Fruit fly (Drosophila melanogaster) whole organism, embryonic: ENCODE measurements around the gene CG6923.

Source experiments
- Adf1 ChIP-seq: fragments of 200-800 bp; sonication (Bioruptor generic); IDR thresholded peaks from 2 replicates; pipeline ENCODE4 v1.3.6; 2022; ENCODE audit warnings: missing biosample characterization, missing genetic modification characterization
- Asciz ChIP-seq: fragments of 200-800 bp; sonication (Bioruptor generic); optimal IDR thresholded peaks from 2 replicates; lab custom pipeline; 2017; ENCODE audit warnings: missing biosample characterization, mild to moderate bottlenecking, missing genetic modification characterization, missing genetic modification reagents
- BEAF-32 ChIP-seq: fragments of 200-800 bp; sonication (Bioruptor generic); optimal IDR thresholded peaks from 3 replicates; lab custom pipeline; 2017; ENCODE audit warnings: missing biosample characterization, missing genetic modification characterization, mild to moderate bottlenecking, moderate library complexity, missing genetic modification reagents
- Bdp1 ChIP-seq: fragments of 200-800 bp; sonication (Bioruptor generic); optimal IDR thresholded peaks from 3 replicates; lab custom pipeline; 2016; ENCODE audit warnings: missing biosample characterization, missing genetic modification characterization
- CG11696 ChIP-seq: fragments of 200-800 bp; sonication (Bioruptor generic); IDR thresholded peaks from 2 replicates; pipeline ENCODE4 v1.3.6; 2022; ENCODE audit warnings: missing biosample characterization, missing genetic modification characterization
- CG12071 ChIP-seq: fragments of 200-800 bp; sonication (Bioruptor generic); optimal IDR thresholded peaks from 3 replicates; lab custom pipeline; 2018; ENCODE audit warnings: missing biosample characterization, mild to moderate bottlenecking, missing genetic modification characterization
- CG12219 ChIP-seq: fragments of 200-800 bp; sonication (Bioruptor generic); optimal IDR thresholded peaks from 3 replicates; lab custom pipeline; 2018; ENCODE audit warnings: missing biosample characterization, mild to moderate bottlenecking, missing genetic modification characterization
- CG12299 ChIP-seq: fragments of 200-800 bp; sonication (Bioruptor generic); optimal IDR thresholded peaks from 2 replicates; lab custom pipeline; 2018; ENCODE audit warnings: missing biosample characterization, mild to moderate bottlenecking, missing genetic modification characterization
- CG13894 ChIP-seq: fragments of 200-800 bp; sonication (Bioruptor generic); optimal IDR thresholded peaks from 3 replicates; lab custom pipeline; 2018; ENCODE audit warnings: missing biosample characterization, mild to moderate bottlenecking, missing genetic modification characterization, moderate library complexity
- CG14014 ChIP-seq: fragments of 200-800 bp; sonication (Bioruptor generic); IDR thresholded peaks from 2 replicates; pipeline ENCODE4 v1.3.6; 2022; ENCODE audit warnings: missing biosample characterization, missing genetic modification characterization
- CG15514 ChIP-seq: fragments of 200-800 bp; sonication (Bioruptor generic); optimal IDR thresholded peaks from 3 replicates; lab custom pipeline; 2017; ENCODE audit warnings: missing biosample characterization, missing genetic modification characterization, mild to moderate bottlenecking, moderate library complexity, missing genetic modification reagents
- CG17385 ChIP-seq: fragments of 200-800 bp; sonication (Bioruptor generic); optimal IDR thresholded peaks from 3 replicates; lab custom pipeline; 2018; ENCODE audit warnings: missing biosample characterization, mild to moderate bottlenecking, missing genetic modification characterization
- CG2116 ChIP-seq: fragments of 200-800 bp; sonication (Bioruptor generic); optimal IDR thresholded peaks from 3 replicates; lab custom pipeline; 2018; ENCODE audit warnings: missing biosample characterization, mild to moderate bottlenecking, missing genetic modification characterization
- CG2129 ChIP-seq: fragments of 200-800 bp; sonication (Bioruptor generic); IDR thresholded peaks from 2 replicates; pipeline ENCODE4 v1.3.6; 2022; ENCODE audit warnings: missing biosample characterization, missing genetic modification characterization; ENCODE audit not compliant: partially characterized antibody
- CG2712 ChIP-seq: fragments of 200-800 bp; optimal IDR thresholded peaks from 3 replicates; lab custom pipeline; 2019; ENCODE audit warnings: missing biosample characterization, mild to moderate bottlenecking, missing genetic modification characterization, moderate library complexity
- CG3163 ChIP-seq: fragments of 200-800 bp; sonication (Bioruptor generic); optimal IDR thresholded peaks from 3 replicates; lab custom pipeline; 2016; ENCODE audit warnings: missing biosample characterization, missing genetic modification characterization
- CG43689 ChIP-seq: fragments of 200-800 bp; sonication (Bioruptor generic); IDR thresholded peaks from 2 replicates; pipeline ENCODE4 v1.3.6; 2022; ENCODE audit warnings: missing biosample characterization, missing genetic modification characterization
- CG6254 ChIP-seq: fragments of 200-800 bp; sonication (Bioruptor generic); optimal IDR thresholded peaks from 3 replicates; lab custom pipeline; 2017; ENCODE audit warnings: mild to moderate bottlenecking, missing biosample characterization, missing genetic modification reagents, missing genetic modification characterization
- CG7928 ChIP-seq: fragments of 200-800 bp; sonication (Bioruptor generic); optimal IDR thresholded peaks from 2 replicates; lab custom pipeline; 2017; ENCODE audit warnings: missing biosample characterization, mild to moderate bottlenecking, missing genetic modification characterization
- CTCF ChIP-seq: fragments of 200-800 bp; sonication (Bioruptor generic); optimal IDR thresholded peaks from 2 replicates; lab custom pipeline; 2017; ENCODE audit warnings: missing biosample characterization, mild to moderate bottlenecking, missing genetic modification characterization, moderate library complexity
- CrebB ChIP-seq: fragments of 200-800 bp; sonication (Bioruptor generic); optimal IDR thresholded peaks from 3 replicates; lab custom pipeline; 2018; ENCODE audit warnings: missing biosample characterization, mild to moderate bottlenecking, missing genetic modification characterization
- D19A ChIP-seq: fragments of 200-800 bp; optimal IDR thresholded peaks from 3 replicates; lab custom pipeline; 2019; ENCODE audit warnings: missing biosample characterization, mild to moderate bottlenecking, missing genetic modification characterization, moderate library complexity
- Gsc ChIP-seq: fragments of 200-800 bp; sonication (Bioruptor generic); IDR thresholded peaks from 2 replicates; pipeline ENCODE4 v1.3.6; 2022; ENCODE audit warnings: missing biosample characterization, missing genetic modification characterization
- HLH4C ChIP-seq: fragments of 200-800 bp; sonication (Bioruptor generic); IDR thresholded peaks from 3 replicates; pipeline ENCODE4 v1.3.6; 2022; ENCODE audit warnings: missing biosample characterization, missing genetic modification characterization; ENCODE audit not compliant: partially characterized antibody
- Hmx ChIP-seq: fragments of 200-800 bp; sonication (Bioruptor generic); optimal IDR thresholded peaks from 2 replicates; lab custom pipeline; 2016; ENCODE audit warnings: missing biosample characterization, missing genetic modification characterization
- Hr3 ChIP-seq: fragments of 200-800 bp; sonication (Bioruptor generic); optimal IDR thresholded peaks from 3 replicates; lab custom pipeline; 2016; ENCODE audit warnings: missing biosample characterization, missing genetic modification characterization
- NC2β ChIP-seq: fragments of 200-800 bp; sonication (Bioruptor generic); optimal IDR thresholded peaks from 2 replicates; lab custom pipeline; 2016; ENCODE audit warnings: missing biosample characterization, missing genetic modification characterization
- NFAT ChIP-seq: fragments of 200-800 bp; sonication (Bioruptor generic); IDR thresholded peaks from 2 replicates; pipeline ENCODE4 v1.3.6; 2022; ENCODE audit warnings: missing biosample characterization, missing genetic modification characterization
- Neu2 ChIP-seq: fragments of 200-800 bp; sonication (Bioruptor generic); optimal IDR thresholded peaks from 3 replicates; lab custom pipeline; 2016; ENCODE audit warnings: missing biosample characterization, missing genetic modification characterization, borderline replicate concordance
- Poxn ChIP-seq: fragments of 200-800 bp; sonication (Bioruptor generic); IDR thresholded peaks from 2 replicates; pipeline ENCODE4 v1.3.6; 2022; ENCODE audit warnings: missing biosample characterization, missing genetic modification characterization
- Ravus ChIP-seq: fragments of 200-800 bp; sonication (Bioruptor generic); IDR thresholded peaks from 2 replicates; pipeline ENCODE4 v1.3.6; 2022; ENCODE audit warnings: missing biosample characterization, missing genetic modification characterization
- crc ChIP-seq: fragments of 200-800 bp; sonication (Bioruptor generic); optimal IDR thresholded peaks from 2 replicates; lab custom pipeline; 2016; ENCODE audit warnings: missing biosample characterization, missing genetic modification characterization
- cwo ChIP-seq: fragments of 200-800 bp; sonication (Bioruptor generic); optimal IDR thresholded peaks from 3 replicates; lab custom pipeline; 2017; ENCODE audit warnings: missing biosample characterization, missing genetic modification characterization, mild to moderate bottlenecking, moderate library complexity, missing genetic modification reagents
- dati ChIP-seq: fragments of 200-800 bp; sonication (Bioruptor generic); IDR thresholded peaks from 2 replicates; pipeline ENCODE4 v1.3.6; 2022; ENCODE audit warnings: missing biosample characterization, missing genetic modification characterization
- dysf ChIP-seq: fragments of 200-800 bp; sonication (Bioruptor generic); IDR thresholded peaks from 3 replicates; pipeline ENCODE4 v1.3.6; 2022; ENCODE audit warnings: missing biosample characterization, missing genetic modification characterization
- emc ChIP-seq: fragments of 200-800 bp; sonication (Bioruptor generic); optimal IDR thresholded peaks from 2 replicates; lab custom pipeline; 2016; ENCODE audit warnings: missing biosample characterization, missing genetic modification characterization
- eve ChIP-seq, 2 experiments: fragments of >200 bp; optimal IDR thresholded peaks; 2 replicates each; lab custom pipeline; 2017; ENCODE audit warnings: missing biosample characterization in 2 of 2, missing genetic modification characterization in 2 of 2
- fru ChIP-seq: fragments of >200 bp; optimal IDR thresholded peaks from 2 replicates; lab custom pipeline; 2017
- gcm ChIP-seq: fragments of 200-800 bp; sonication (Bioruptor generic); optimal IDR thresholded peaks from 2 replicates; lab custom pipeline; 2019; ENCODE audit warnings: missing biosample characterization, mild to moderate bottlenecking, missing genetic modification characterization, moderate library complexity
- gem ChIP-seq: fragments of 200-800 bp; sonication (Bioruptor generic); optimal IDR thresholded peaks from 2 replicates; lab custom pipeline; 2019; ENCODE audit warnings: missing biosample characterization, mild to moderate bottlenecking, missing genetic modification characterization, moderate library complexity
- ham ChIP-seq: fragments of 200-800 bp; sonication (Bioruptor generic); IDR thresholded peaks from 2 replicates; pipeline ENCODE4 v1.3.6; 2022; ENCODE audit warnings: missing biosample characterization, missing genetic modification characterization
- kah ChIP-seq: fragments of 200-800 bp; sonication (Bioruptor generic); optimal IDR thresholded peaks from 2 replicates; lab custom pipeline; 2018; ENCODE audit warnings: missing biosample characterization, mild to moderate bottlenecking, missing genetic modification characterization
- otp ChIP-seq: fragments of 200-800 bp; sonication (Bioruptor generic); IDR thresholded peaks from 3 replicates; pipeline ENCODE4, ENCODE4 v1.3.6; 2022; ENCODE audit warnings: missing biosample characterization, missing genetic modification characterization
- peb ChIP-seq: fragments of 200-800 bp; sonication (Bioruptor generic); IDR thresholded peaks from 2 replicates; pipeline ENCODE4 v1.3.6; 2022; ENCODE audit warnings: missing biosample characterization, missing genetic modification characterization
- rib ChIP-seq: fragments of 200-800 bp; sonication (Bioruptor generic); IDR thresholded peaks from 2 replicates; pipeline ENCODE4 v1.3.6; 2022; ENCODE audit warnings: missing biosample characterization, missing genetic modification characterization
- row ChIP-seq: fragments of 200-800 bp; sonication (Bioruptor generic); IDR thresholded peaks from 3 replicates; pipeline ENCODE4 v1.3.6; 2022; ENCODE audit warnings: missing biosample characterization, missing genetic modification characterization
- sens-2 ChIP-seq: fragments of 200-800 bp; sonication (Bioruptor generic); IDR thresholded peaks from 2 replicates; pipeline ENCODE4 v1.3.6; 2022; ENCODE audit warnings: missing biosample characterization, missing genetic modification characterization
- ssp ChIP-seq: fragments of 200-800 bp; sonication (Bioruptor generic); IDR thresholded peaks from 2 replicates; pipeline ENCODE4 v1.3.6; 2022; ENCODE audit warnings: missing biosample characterization, missing genetic modification characterization
- tio ChIP-seq: fragments of 200-800 bp; sonication (Bioruptor generic); optimal IDR thresholded peaks from 2 replicates; lab custom pipeline; 2017; ENCODE audit warnings: missing biosample characterization, missing genetic modification characterization, inconsistent platforms
- unpg ChIP-seq: fragments of 200-800 bp; sonication (Bioruptor generic); optimal IDR thresholded peaks from 3 replicates; lab custom pipeline; 2018; ENCODE audit warnings: missing biosample characterization, mild to moderate bottlenecking, missing genetic modification characterization, moderate library complexity
- usp ChIP-seq: fragments of >200 bp; optimal IDR thresholded peaks from 2 replicates; lab custom pipeline; 2017; ENCODE audit warnings: missing biosample characterization, missing genetic modification characterization
- wek ChIP-seq: fragments of 200-800 bp; sonication (Bioruptor generic); optimal IDR thresholded peaks from 3 replicates; lab custom pipeline; 2018; ENCODE audit warnings: missing biosample characterization, mild to moderate bottlenecking, missing genetic modification characterization, moderate library complexity

The CG6923 gene

DNA sequence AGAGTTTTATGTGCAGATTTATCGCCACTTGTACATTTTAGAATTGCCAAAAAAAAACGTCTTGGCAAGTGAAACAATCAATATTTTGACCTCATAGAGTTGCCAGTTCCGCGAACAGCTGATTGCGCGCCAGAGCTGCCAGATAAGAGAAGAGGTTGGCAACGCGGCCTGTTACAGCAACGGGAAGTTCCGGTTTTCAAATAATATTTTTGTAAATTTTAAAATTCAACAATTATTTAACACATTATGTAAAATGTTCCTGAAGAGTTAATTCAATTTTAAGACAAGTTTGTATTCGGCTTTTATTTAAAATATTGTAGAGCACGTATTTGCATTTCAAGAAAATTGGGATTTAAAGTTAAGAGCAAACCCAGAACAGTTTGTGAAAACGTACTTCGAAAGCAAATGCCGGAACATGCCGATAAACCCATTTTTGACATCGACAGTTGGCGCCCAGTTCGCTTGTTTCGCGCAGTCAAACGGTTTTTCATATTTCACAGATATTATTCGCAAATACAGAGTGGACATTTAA is 36.9 kb upstream of the CG6923 start, which contains the start of the genes prd1 and HisCl1 (continued):
- TF ChIP-seq Gsc (no peak), NC2β (GFP tag; lab: Kevin White, UChicago) (peak; percentile 49), CG2129 (GFP tag; lab: Robert Waterston, UW) (no peak), CG15514 (GFP tag; lab: Kevin White, UChicago) (peak; percentile 77), dati (GFP tag; lab: Robert Waterston, UW) (no peak), dysf (GFP tag; lab: Robert Waterston, UW) (peak; percentile 83), otp (GFP tag; lab: Robert Waterston, UW) (peak; percentile 55; the same call in 1 of the 3 replicates), CG7928 (GFP tag; lab: Kevin White, UChicago) (no peak), Ravus (GFP tag; lab: Robert Waterston, UW) (no peak), CG12299 (tag; lab: Kevin White, UChicago) (peak; percentile 54), NFAT (GFP tag; lab: Robert Waterston, UW) (peak; percentile 61; the same call in 1 of the 2 replicates), BEAF-32 (GFP tag; lab: Kevin White, UChicago) (peak; percentile 44), CG12071 (no peak), gem (tag; lab: Kevin White, UChicago) (no peak), gcm (GFP tag; lab: Kevin White, UChicago) (no peak), unpg (no peak), eve (GFP tag; optimal IDR thresholded peaks at IDR 0.05; lab: Kevin White, UChicago) (no peak), Asciz (GFP tag; lab: Kevin White, UChicago) (no peak), CrebB (no peak), Hmx (GFP tag; lab: Kevin White, UChicago) (peak; percentile 30), Bdp1 (peak; percentile 36), sens-2 (no peak), cwo (GFP tag; lab: Kevin White, UChicago) (no peak), peb (peak; percentile 39; the same call in 1 of the 2 replicates), rib (GFP tag; lab: Robert Waterston, UW) (no peak; the same call in 1 of the 2 replicates), CG2712 (no peak), kah (GFP tag; lab: Kevin White, UChicago) (peak; percentile 24), row (peak; percentile 94), CG13894 (no peak), CG17385 (no peak), Poxn (GFP tag; lab: Robert Waterston, UW) (no peak), CG12219 (GFP tag; lab: Kevin White, UChicago) (peak; percentile 51), CG43689 (GFP tag; lab: Robert Waterston, UW) (no peak), fru (lab: Kevin White, UChicago) (no peak), CTCF (GFP tag; lab: Kevin White, UChicago) (peak; percentile 46), Hr3 (GFP tag; lab: Kevin White, UChicago) (peak; percentile 72), CG3163 (no peak), HLH4C (GFP tag; lab: Robert Waterston, UW) (no peak), usp (GFP tag; lab: Kevin White, UChicago) (no peak), CG14014 (GFP tag; lab: Robert Waterston, UW) (peak; percentile 47), CG11696 (GFP tag; lab: Robert Waterston, UW) (peak; percentile 52), emc (GFP tag; lab: Kevin White, UChicago) (no peak), CG6254 (GFP tag; lab: Kevin White, UChicago) (peak; percentile 43), tio (GFP tag; lab: Kevin White, UChicago) (peak; percentile 35), Adf1 (0 out of 2 replicates have a peak, but pooled peaks have one; percentile 32), wek (no peak), CG2116 (GFP tag; lab: Kevin White, UChicago) (peak; percentile 72), ham (GFP tag; lab: Robert Waterston, UW) (no peak), D19A (tag; lab: Kevin White, UChicago) (no peak), crc (GFP tag; lab: Kevin White, UChicago) (no peak), ssp (peak; percentile 45), Neu2 (GFP tag; lab: Kevin White, UChicago) (no peak)
